Fruit fly (Drosophila melanogaster) whole organism, prepupa: ENCODE results near the gene Membrin.

ENCODE experiments used
- CG34406 ChIP-seq: fragments of 200-800 bp; sonication (Bioruptor generic); optimal IDR thresholded peaks from 3 replicates; lab custom pipeline; 2016; ENCODE audit warnings: missing biosample characterization, missing genetic modification characterization
- Smox ChIP-seq: fragments of 200-800 bp; sonication (Bioruptor generic); optimal IDR thresholded peaks from 3 replicates; lab custom pipeline; 2016; ENCODE audit warnings: missing biosample characterization, missing genetic modification characterization
- ss ChIP-seq, 2 experiments: fragments of 200-800 bp; sonication (Bioruptor generic); optimal IDR thresholded peaks; 2 replicates in 1 of 2; 3 replicates in 1 of 2; lab custom pipeline; 2017 to 2018; ENCODE audit warnings: mild to moderate bottlenecking in 2 of 2, missing biosample characterization in 2 of 2, missing genetic modification characterization in 2 of 2, moderate library complexity in 1 of 2

DNA sequence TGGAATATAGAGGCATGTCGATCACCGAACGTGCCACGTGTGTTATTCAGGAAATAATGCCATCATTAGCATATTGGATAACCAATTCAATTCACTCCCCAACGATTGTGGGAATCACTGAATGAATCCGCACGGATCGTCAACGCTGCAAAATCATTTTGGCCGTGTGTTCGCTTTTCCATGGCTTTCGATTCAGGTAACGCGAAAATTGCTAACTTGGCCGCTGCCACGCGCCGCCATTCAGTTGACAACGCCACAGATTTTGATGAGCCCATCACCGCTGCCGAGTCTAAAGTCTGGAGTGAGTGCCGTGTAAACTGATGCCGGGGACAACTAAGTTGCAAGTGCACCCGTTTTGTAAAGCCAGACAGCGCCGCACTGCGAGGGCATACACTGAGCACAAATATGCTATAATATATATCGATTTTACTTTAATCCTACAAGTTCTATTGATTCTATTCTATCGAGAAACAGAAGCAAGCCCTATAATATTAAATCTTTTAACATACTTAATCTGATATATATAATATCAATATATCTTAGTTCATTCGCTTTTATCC, 16.4 kb upstream of the Membrin start:
- TF ChIP-seq CG34406: no peak
- TF ChIP-seq Smox (GFP tag; lab: Kevin White, UChicago): no peak
- no peak for TF ChIP-seq ss (GFP tag; optimal IDR thresholded peaks at IDR 0.05; lab: Kevin White, UChicago)
